Worm (Caenorhabditis elegans) whole organism, early embryonic: Measurements from ENCODE around the gene nnt-1.

ENCODE experiments used
- B0310.2 ChIP-seq: sonication (generic microtip); optimal IDR thresholded peaks from 2 replicates; lab custom pipeline; 2016; ENCODE audit warnings: mild to moderate bottlenecking, missing genetic modification characterization, missing compliant biosample characterization
- F13C5.2 ChIP-seq: sonication (generic microtip); optimal IDR thresholded peaks from 2 replicates; lab custom pipeline; 2017; ENCODE audit warnings: mild to moderate bottlenecking, missing genetic modification characterization, inconsistent platforms, missing compliant biosample characterization
- aly-1 ChIP-seq: sonication (generic microtip); optimal IDR thresholded peaks from 2 replicates; lab custom pipeline; 2016; ENCODE audit warnings: missing genetic modification characterization, missing compliant biosample characterization
- ama-1 ChIP-seq: fragments of 150-350 bp; optimal IDR thresholded peaks from 2 replicates; lab custom pipeline; 2014
- ceh-13 ChIP-seq: fragments of 200-800 bp; sonication (Bioruptor generic); optimal IDR thresholded peaks from 2 replicates; lab custom pipeline; 2018; ENCODE audit warnings: mild to moderate bottlenecking, missing genetic modification characterization, missing compliant biosample characterization
- ceh-36 ChIP-seq: sonication (generic microtip); optimal IDR thresholded peaks from 2 replicates; lab custom pipeline; 2016; ENCODE audit warnings: missing genetic modification characterization, inconsistent platforms, missing compliant biosample characterization
- ets-7 ChIP-seq: sonication (generic microtip); optimal IDR thresholded peaks from 2 replicates; lab custom pipeline; 2016; ENCODE audit warnings: missing genotype, missing genetic modification characterization, missing compliant biosample characterization
- flt-1 ChIP-seq: fragments of 200-800 bp; sonication (Bioruptor generic); IDR thresholded peaks from 2 replicates; pipeline ENCODE4 v1.3.6; 2022; ENCODE audit warnings: missing genetic modification characterization, missing compliant biosample characterization
- hmbx-1 ChIP-seq: sonication (generic microtip); optimal IDR thresholded peaks from 2 replicates; lab custom pipeline; 2016; ENCODE audit warnings: mild to moderate bottlenecking, missing genetic modification characterization, missing compliant biosample characterization
- hmg-4 ChIP-seq: fragments of 200-800 bp; sonication (Bioruptor generic); optimal IDR thresholded peaks from 2 replicates; lab custom pipeline; 2018; ENCODE audit warnings: mild to moderate bottlenecking, missing genetic modification characterization, missing compliant biosample characterization
- hnd-1 ChIP-seq: sonication (generic microtip); optimal IDR thresholded peaks from 2 replicates; lab custom pipeline; 2016; ENCODE audit warnings: missing genetic modification characterization, missing compliant biosample characterization
- pes-1 ChIP-seq: fragments of 200-800 bp; sonication (Bioruptor generic); IDR thresholded peaks from 2 replicates; pipeline ENCODE4 v1.3.6; 2022; ENCODE audit warnings: missing genetic modification reagents, missing genetic modification characterization, missing compliant biosample characterization
- scrt-1 ChIP-seq: fragments of 200-800 bp; sonication (Bioruptor generic); IDR thresholded peaks from 2 replicates; pipeline ENCODE4 v1.3.6; 2022; ENCODE audit warnings: missing genetic modification characterization, missing compliant biosample characterization
- sea-1 ChIP-seq: fragments of 200-800 bp; sonication (Bioruptor generic); conservative IDR thresholded peaks from 2 replicates; pipeline ENCODE4 v1.3.6; 2022; ENCODE audit warnings: missing genetic modification characterization, missing compliant biosample characterization
- tbx-11 ChIP-seq: fragments of 200-800 bp; sonication (Bioruptor generic); IDR thresholded peaks from 2 replicates; pipeline ENCODE4 v1.3.6; 2022; ENCODE audit warnings: missing genetic modification characterization, missing compliant biosample characterization
- tbx-37 ChIP-seq: fragments of 200-800 bp; sonication (Bioruptor generic); conservative IDR thresholded peaks from 2 replicates; pipeline ENCODE4 v1.3.6; 2022; ENCODE audit warnings: missing genetic modification reagents, missing genetic modification characterization, missing compliant biosample characterization
- tra-4 ChIP-seq: sonication (generic microtip); optimal IDR thresholded peaks from 2 replicates; lab custom pipeline; 2017; ENCODE audit warnings: missing genetic modification characterization, missing compliant biosample characterization

nnt-1 gene

DNA sequence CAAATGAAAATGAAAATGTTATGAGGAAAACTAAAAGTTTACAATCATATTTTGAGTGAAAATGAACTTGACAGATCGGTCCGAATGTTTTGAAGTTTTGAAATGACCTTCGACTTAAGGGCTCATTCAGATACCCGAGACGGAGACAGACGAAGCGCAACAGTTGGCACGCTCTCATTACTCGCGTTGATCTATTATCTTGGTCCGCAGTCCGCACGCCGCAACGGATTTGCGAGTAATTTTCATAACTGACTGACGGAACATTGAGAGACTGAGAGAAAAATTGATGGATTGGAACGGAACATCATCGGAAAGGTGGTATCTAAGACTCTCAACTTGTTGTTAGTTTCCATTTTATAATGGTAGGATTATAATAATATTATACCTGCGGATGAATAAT lies 23.8 kb downstream of the nnt-1 start:
- TF ChIP-seq flt-1 (GFP tag; lab: Robert Waterston, UW): no peak
- no peak for TF ChIP-seq hmbx-1 (tag; lab: Kevin White, UChicago)

ce11 chrX:6150449-6150848 lies 28.3 kb downstream of the nnt-1 start, which contains the start of gene tag-275:
Gene tag-275, minus strand, starts transcription at chrX:6150549.
- no peak for TF ChIP-seq aly-1 (tag; lab: Kevin White, UChicago)
- no peak for TF ChIP-seq ets-7 (tag; lab: Kevin White, UChicago)
- TF ChIP-seq hnd-1: no peak
- TF ChIP-seq B0310.2 (tag; lab: Kevin White, UChicago): no peak
- no peak for TF ChIP-seq pes-1 (GFP tag; lab: Robert Waterston, UW)
- TF ChIP-seq hmg-4 (GFP tag; lab: Kevin White, UChicago): no peak
- no peak for TF ChIP-seq flt-1 (GFP tag; lab: Robert Waterston, UW)
- TF ChIP-seq sea-1 (GFP tag; lab: Robert Waterston, UW): no peak
- TF ChIP-seq tbx-11: no peak
- no peak for TF ChIP-seq scrt-1 (GFP tag; lab: Robert Waterston, UW)
- no peak for TF ChIP-seq ceh-36 (tag; lab: Kevin White, UChicago)
- no peak for TF ChIP-seq ama-1
- TF ChIP-seq ceh-13 (GFP tag; lab: Kevin White, UChicago): no peak

ce11 chrX:6150949-6151519 lies 28.9 kb downstream of the nnt-1 start:
- TF ChIP-seq tbx-37 (GFP tag; lab: Robert Waterston, UW): no peak
- TF ChIP-seq sea-1 (GFP tag; lab: Robert Waterston, UW): 0 out of 2 replicates have a peak, but pooled peaks have one; percentile 28
- TF ChIP-seq scrt-1 (GFP tag; lab: Robert Waterston, UW): 0 out of 2 replicates have a peak, but pooled peaks have one; percentile 47
- TF ChIP-seq F13C5.2 (tag; lab: Kevin White, UChicago): peak; percentile 40
- TF ChIP-seq hmg-4 (GFP tag; lab: Kevin White, UChicago): peak; percentile 43
- TF ChIP-seq B0310.2 (tag; lab: Kevin White, UChicago): no peak

- TF ChIP-seq sea-1 (GFP tag; lab: Robert Waterston, UW): no peak
- TF ChIP-seq scrt-1 (GFP tag; lab: Robert Waterston, UW): no peak
- no peak for TF ChIP-seq ets-7 (tag; lab: Kevin White, UChicago)
These were observed 33.3 kb downstream of the nnt-1 start for ce11 chrX:6155436-6155835.

ce11 chrX:6157411-6157916 lies 35.4 kb downstream of the nnt-1 start:
- TF ChIP-seq tbx-11 (no peak), flt-1 (GFP tag; lab: Robert Waterston, UW) (no peak), tra-4 (tag; lab: Kevin White, UChicago) (no peak), B0310.2 (tag; lab: Kevin White, UChicago) (no peak), hmg-4 (GFP tag; lab: Kevin White, UChicago) (no peak), ets-7 (tag; lab: Kevin White, UChicago) (no peak), ama-1 (no peak), pes-1 (GFP tag; lab: Robert Waterston, UW) (no peak)

- no peak for TF ChIP-seq aly-1 (tag; lab: Kevin White, UChicago)
- TF ChIP-seq hnd-1: no peak
- no peak for TF ChIP-seq flt-1 (GFP tag; lab: Robert Waterston, UW)
- no peak for TF ChIP-seq tra-4 (tag; lab: Kevin White, UChicago)
- no peak for TF ChIP-seq ceh-13 (GFP tag; lab: Kevin White, UChicago)
- TF ChIP-seq hmbx-1 (tag; lab: Kevin White, UChicago): no peak
- no peak for TF ChIP-seq scrt-1 (GFP tag; lab: Robert Waterston, UW)
- no peak for TF ChIP-seq ets-7 (tag; lab: Kevin White, UChicago)
- TF ChIP-seq B0310.2 (tag; lab: Kevin White, UChicago): no peak
- TF ChIP-seq pes-1 (GFP tag; lab: Robert Waterston, UW): no peak
- TF ChIP-seq hmg-4 (GFP tag; lab: Kevin White, UChicago): no peak
- TF ChIP-seq sea-1 (GFP tag; lab: Robert Waterston, UW): no peak
- TF ChIP-seq ceh-36 (tag; lab: Kevin White, UChicago): no peak
- TF ChIP-seq tbx-37 (GFP tag; lab: Robert Waterston, UW): no peak
- no peak for TF ChIP-seq ama-1
- no peak for TF ChIP-seq tbx-11
These were observed 37.5 kb downstream of the nnt-1 start for ce11 chrX:6159562-6159961.

ce11 chrX:6160427-6160826 lies 38.3 kb downstream of the nnt-1 start, which contains the start of gene odd-2:
Gene odd-2, minus strand, starts transcription at chrX:6160527.
- TF ChIP-seq ama-1: no peak
- no peak for TF ChIP-seq ceh-13 (GFP tag; lab: Kevin White, UChicago)
- no peak for TF ChIP-seq ets-7 (tag; lab: Kevin White, UChicago)
- no peak for TF ChIP-seq flt-1 (GFP tag; lab: Robert Waterston, UW)
- no peak for TF ChIP-seq scrt-1 (GFP tag; lab: Robert Waterston, UW)
- TF ChIP-seq pes-1 (GFP tag; lab: Robert Waterston, UW): no peak
- no peak for TF ChIP-seq tra-4 (tag; lab: Kevin White, UChicago)
- no peak for TF ChIP-seq aly-1 (tag; lab: Kevin White, UChicago)
- no peak for TF ChIP-seq B0310.2 (tag; lab: Kevin White, UChicago)
- TF ChIP-seq tbx-37 (GFP tag; lab: Robert Waterston, UW): no peak
- TF ChIP-seq hnd-1: no peak
- TF ChIP-seq tbx-11: no peak
- TF ChIP-seq F13C5.2 (tag; lab: Kevin White, UChicago): no peak
- no peak for TF ChIP-seq sea-1 (GFP tag; lab: Robert Waterston, UW)
- no peak for TF ChIP-seq ceh-36 (tag; lab: Kevin White, UChicago)
- no peak for TF ChIP-seq hmbx-1 (tag; lab: Kevin White, UChicago)
